Worm (Caenorhabditis elegans) whole organism, L2 larva: Measurements from ENCODE around the gene mltn-6.

Source experiments
- C34F6.9 ChIP-seq: fragments of 150-350 bp; optimal IDR thresholded peaks from 2 replicates; lab custom pipeline; 2014; ENCODE audit warnings: missing biosample characterization, missing genetic modification characterization
- F13H6.1 ChIP-seq: sonication (generic microtip); optimal IDR thresholded peaks from 2 replicates; lab custom pipeline; 2016; ENCODE audit warnings: missing genetic modification characterization, missing compliant biosample characterization
- R02D3.7 ChIP-seq: fragments of 150-350 bp; optimal IDR thresholded peaks from 2 replicates; lab custom pipeline; 2014; ENCODE audit warnings: missing biosample characterization, missing genetic modification characterization
- Y55F3AM.14 ChIP-seq: fragments of 200-800 bp; sonication (Bioruptor generic); optimal IDR thresholded peaks from 2 replicates; lab custom pipeline; 2018; ENCODE audit warnings: mild to moderate bottlenecking, missing genetic modification characterization, missing compliant biosample characterization
- ZK546.5 ChIP-seq: sonication (generic microtip); optimal IDR thresholded peaks from 2 replicates; lab custom pipeline; 2017; ENCODE audit warnings: missing biosample characterization, missing genetic modification characterization
- alr-1 ChIP-seq: fragments of 150-350 bp; optimal IDR thresholded peaks from 2 replicates; lab custom pipeline; 2014; ENCODE audit warnings: missing biosample characterization, missing genetic modification characterization
- aly-2 ChIP-seq: fragments of 150-350 bp; optimal IDR thresholded peaks from 2 replicates; lab custom pipeline; 2014; ENCODE audit warnings: missing biosample characterization, missing genetic modification characterization
- ama-1 ChIP-seq: fragments of 150-350 bp; optimal IDR thresholded peaks from 2 replicates; lab custom pipeline; 2018; ENCODE audit warnings: inconsistent platforms
- ceh-16 ChIP-seq: fragments of 150-350 bp; optimal IDR thresholded peaks from 2 replicates; lab custom pipeline; 2014; ENCODE audit warnings: missing biosample characterization, missing genetic modification characterization
- ceh-82 ChIP-seq: fragments of 150-350 bp; optimal IDR thresholded peaks from 2 replicates; lab custom pipeline; 2014; ENCODE audit warnings: missing biosample characterization, missing genetic modification characterization
- crh-2 ChIP-seq: sonication (generic microtip); optimal IDR thresholded peaks from 2 replicates; lab custom pipeline; 2017; ENCODE audit warnings: missing biosample characterization, missing genetic modification characterization
- egl-27 ChIP-seq: sonication (generic microtip); optimal IDR thresholded peaks from 3 replicates; lab custom pipeline; 2017; ENCODE audit warnings: missing biosample characterization, missing genetic modification reagents, missing genetic modification characterization
- elt-1 ChIP-seq: fragments of 150-350 bp; optimal IDR thresholded peaks from 2 replicates; lab custom pipeline; 2014; ENCODE audit warnings: missing biosample characterization, missing genetic modification characterization
- gmeb-1 ChIP-seq: fragments of 150-350 bp; optimal IDR thresholded peaks from 2 replicates; lab custom pipeline; 2014; ENCODE audit warnings: missing biosample characterization, missing genetic modification characterization
- lin-11 ChIP-seq: fragments of 150-350 bp; sonication (generic microtip); optimal IDR thresholded peaks from 2 replicates; lab custom pipeline; 2014; ENCODE audit warnings: missing biosample characterization, missing genetic modification characterization, inconsistent platforms, mixed read lengths
- lin-13 ChIP-seq: fragments of 150-350 bp; optimal IDR thresholded peaks from 2 replicates; lab custom pipeline; 2014; ENCODE audit warnings: missing biosample characterization, missing genetic modification reagents, missing genetic modification characterization
- lin-39 ChIP-seq: fragments of 150-350 bp; optimal IDR thresholded peaks from 2 replicates; lab custom pipeline; 2014; ENCODE audit warnings: missing biosample characterization, missing genetic modification reagents, missing genetic modification characterization
- mab-5 ChIP-seq: fragments of 150-350 bp; optimal IDR thresholded peaks from 2 replicates; lab custom pipeline; 2014; ENCODE audit warnings: missing biosample characterization, missing genetic modification characterization
- mbf-1 ChIP-seq: sonication (generic microtip); optimal IDR thresholded peaks from 2 replicates; lab custom pipeline; 2017; ENCODE audit warnings: missing biosample characterization, missing genetic modification characterization
- mdl-1 ChIP-seq, 2 experiments: fragments of 150-350 bp in 1 of 2; sonication (generic microtip) in 1 of 2; optimal IDR thresholded peaks; 2 replicates each; lab custom pipeline; 2017; ENCODE audit warnings: missing biosample characterization in 2 of 2, missing genetic modification characterization in 2 of 2
- nhr-10 ChIP-seq: sonication (generic microtip); optimal IDR thresholded peaks from 2 replicates; lab custom pipeline; 2017; ENCODE audit warnings: missing biosample characterization, missing genetic modification characterization
- nhr-11 ChIP-seq: fragments of 150-350 bp; optimal IDR thresholded peaks from 2 replicates; lab custom pipeline; 2014; ENCODE audit warnings: missing biosample characterization, missing genetic modification characterization
- nhr-129 ChIP-seq: fragments of 150-350 bp; optimal IDR thresholded peaks from 2 replicates; lab custom pipeline; 2014; ENCODE audit warnings: missing biosample characterization, missing genetic modification characterization
- nhr-21 ChIP-seq: fragments of 150-350 bp; optimal IDR thresholded peaks from 2 replicates; lab custom pipeline; 2014; ENCODE audit warnings: missing biosample characterization, missing genetic modification characterization
- nhr-23 ChIP-seq: fragments of 150-350 bp; optimal IDR thresholded peaks from 2 replicates; lab custom pipeline; 2014; ENCODE audit warnings: missing biosample characterization, missing genetic modification reagents, missing genetic modification characterization
- nhr-25 ChIP-seq: fragments of 150-350 bp; sonication (generic microtip); optimal IDR thresholded peaks from 3 replicates; lab custom pipeline; 2014; ENCODE audit warnings: missing biosample characterization, missing genetic modification characterization
- nhr-6 ChIP-seq: fragments of 150-350 bp; optimal IDR thresholded peaks from 2 replicates; lab custom pipeline; 2014; ENCODE audit warnings: missing biosample characterization, missing genetic modification characterization
- sem-4 ChIP-seq: fragments of 150-350 bp; optimal IDR thresholded peaks from 2 replicates; lab custom pipeline; 2014; ENCODE audit warnings: missing biosample characterization, missing genetic modification reagents, missing genetic modification characterization
- skn-1 ChIP-seq: sonication (generic microtip); optimal IDR thresholded peaks from 2 replicates; lab custom pipeline; 2017; ENCODE audit warnings: missing biosample characterization, missing genetic modification characterization
- sma-3 ChIP-seq: sonication (generic microtip); optimal IDR thresholded peaks from 2 replicates; lab custom pipeline; 2016; ENCODE audit warnings: missing genetic modification reagents, missing genetic modification characterization, missing compliant biosample characterization
- unc-39 ChIP-seq: fragments of 150-350 bp; optimal IDR thresholded peaks from 2 replicates; lab custom pipeline; 2014; ENCODE audit warnings: missing biosample characterization, missing genetic modification characterization
- zag-1 ChIP-seq: fragments of 150-350 bp; optimal IDR thresholded peaks from 2 replicates; lab custom pipeline; 2014; ENCODE audit warnings: missing biosample characterization, missing genetic modification characterization
- ztf-11 ChIP-seq: sonication (generic microtip); optimal IDR thresholded peaks from 2 replicates; lab custom pipeline; 2017; ENCODE audit warnings: missing biosample characterization, missing genetic modification characterization
- ztf-4 ChIP-seq: fragments of 150-350 bp; optimal IDR thresholded peaks from 2 replicates; lab custom pipeline; 2014; ENCODE audit warnings: missing biosample characterization, missing genetic modification characterization

The mltn-6 gene

ce11 chrV:350822-351221 is 13.9 kb upstream of the mltn-6 start:
- TF ChIP-seq zag-1 (tag; lab: Kevin White, UChicago): no peak
- no peak for TF ChIP-seq ceh-82 (tag; lab: Kevin White, UChicago)
- TF ChIP-seq nhr-129: no peak
- TF ChIP-seq lin-11 (tag; lab: Kevin White, UChicago): no peak
- TF ChIP-seq mab-5: no peak
- no peak for TF ChIP-seq lin-39 (tag; lab: Kevin White, UChicago)
- TF ChIP-seq nhr-21 (tag; lab: Kevin White, UChicago): no peak
- no peak for TF ChIP-seq nhr-10 (tag; lab: Kevin White, UChicago)
- TF ChIP-seq nhr-11 (tag; lab: Kevin White, UChicago): no peak
- no peak for TF ChIP-seq nhr-25 (tag; lab: Kevin White, UChicago)
- no peak for TF ChIP-seq ztf-4 (tag; lab: Kevin White, UChicago)
- TF ChIP-seq elt-1: no peak

ce11 chrV:351787-352186 is 13.0 kb upstream of the mltn-6 start:
- TF ChIP-seq nhr-25 (tag; lab: Kevin White, UChicago) (no peak), alr-1 (tag; lab: Kevin White, UChicago) (no peak), Y55F3AM.14 (GFP tag; lab: Kevin White, UChicago) (no peak), F13H6.1 (no peak), lin-39 (tag; lab: Kevin White, UChicago) (no peak), C34F6.9 (tag; lab: Kevin White, UChicago) (no peak), lin-13 (GFP tag; lab: Kevin White, UChicago) (no peak), R02D3.7 (tag; lab: Kevin White, UChicago) (no peak)
- TF ChIP-seq, all 48 proteins: peak for 0

DNA sequence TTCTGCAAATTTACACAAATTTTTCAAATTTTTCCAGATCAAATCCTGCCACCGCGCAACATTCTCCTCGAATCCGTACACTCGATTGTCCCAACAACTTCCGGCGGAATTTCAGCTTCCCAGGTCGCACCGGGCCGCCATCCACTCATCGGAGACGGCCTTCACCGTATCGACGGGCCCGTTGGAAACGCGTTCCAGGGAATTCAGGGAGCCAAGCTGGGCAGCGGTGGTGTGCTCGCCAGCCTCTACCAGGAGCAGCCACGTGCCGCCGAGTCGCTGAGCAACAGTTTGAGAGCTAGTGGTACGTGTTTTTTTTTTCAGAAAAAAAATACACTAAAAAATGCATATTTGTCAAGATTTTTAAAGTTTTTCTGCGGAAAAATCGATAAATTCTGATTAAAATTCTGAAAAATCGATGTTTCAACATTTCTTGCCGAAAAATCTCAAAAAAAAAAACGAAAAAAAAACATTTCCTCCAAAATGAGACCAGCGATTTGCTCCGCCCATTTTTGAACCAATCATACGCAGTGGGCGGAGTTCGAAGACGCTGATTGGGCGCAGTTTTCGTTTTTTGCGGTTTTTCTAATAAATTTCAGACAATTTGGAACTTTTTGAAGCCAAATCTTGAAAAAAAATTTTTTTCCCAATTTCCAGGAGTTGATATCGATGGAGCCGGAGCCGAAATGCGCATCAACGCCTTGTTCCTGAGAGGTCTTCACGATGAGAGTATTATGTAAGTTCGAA is 7.6 kb upstream of the mltn-6 start:
- TF ChIP-seq mbf-1 (tag; lab: Kevin White, UChicago): no peak
- no peak for TF ChIP-seq ama-1 (lab: Kevin White, UChicago)

- no peak for TF ChIP-seq aly-2 (tag; lab: Kevin White, UChicago)
- no peak for TF ChIP-seq ZK546.5 (tag; lab: Kevin White, UChicago)
- TF ChIP-seq ztf-11 (tag; lab: Kevin White, UChicago): no peak
- no peak for TF ChIP-seq crh-2 (tag; lab: Kevin White, UChicago)
- TF ChIP-seq sma-3 (GFP tag; lab: Kevin White, UChicago): no peak
- no peak for TF ChIP-seq zag-1 (tag; lab: Kevin White, UChicago)
- TF ChIP-seq ama-1 (lab: Kevin White, UChicago): no peak
Measured at ce11 chrV:358473-358872, 6.3 kb upstream of the mltn-6 start.

- no peak for TF ChIP-seq nhr-6 (tag; lab: Kevin White, UChicago)
- TF ChIP-seq egl-27 (tag; lab: Kevin White, UChicago): no peak
- no peak for TF ChIP-seq nhr-23 (tag; lab: Kevin White, UChicago)
- TF ChIP-seq sem-4: no peak
- TF ChIP-seq ama-1 (lab: Kevin White, UChicago): no peak
- TF ChIP-seq ceh-16 (tag; lab: Kevin White, UChicago): no peak
- TF ChIP-seq ceh-82 (tag; lab: Kevin White, UChicago): no peak
- no peak for TF ChIP-seq mdl-1 (tag; optimal IDR thresholded peaks at IDR 0.05; lab: Kevin White, UChicago)
- TF ChIP-seq skn-1 (tag; lab: Kevin White, UChicago): no peak
- no peak for TF ChIP-seq nhr-21 (tag; lab: Kevin White, UChicago)
- TF ChIP-seq unc-39 (tag; lab: Kevin White, UChicago): no peak
- TF ChIP-seq lin-39 (tag; lab: Kevin White, UChicago): no peak
- TF ChIP-seq gmeb-1: no peak
Measured at ce11 chrV:359466-359865, 5.3 kb upstream of the mltn-6 start, which contains the start of gene T22H9.1. T22H9.1 (plus strand) TSS chrV:359766.
